Worm (Caenorhabditis elegans) whole organism, early embryonic: ENCODE data around the gene spe-51.
A peak's percentile ranks its signal among the peaks of the same experiment; 100 is the strongest.
"Not testable (repeated sequence)": the region's sequence is repeated elsewhere in the genome, so short reads cannot be mapped to it uniquely, and the experiment has no call there.

Source experiments
- ama-1 ChIP-seq: fragments of 150-350 bp; optimal IDR thresholded peaks from 2 replicates; lab custom pipeline; 2014
- scrt-1 ChIP-seq: fragments of 200-800 bp; sonication (Bioruptor generic); IDR thresholded peaks from 2 replicates; pipeline ENCODE4 v1.3.6; 2022; ENCODE audit warnings: missing genetic modification characterization, missing compliant biosample characterization
- sea-1 ChIP-seq: fragments of 200-800 bp; sonication (Bioruptor generic); conservative IDR thresholded peaks from 2 replicates; pipeline ENCODE4 v1.3.6; 2022; ENCODE audit warnings: missing genetic modification characterization, missing compliant biosample characterization

DNA sequence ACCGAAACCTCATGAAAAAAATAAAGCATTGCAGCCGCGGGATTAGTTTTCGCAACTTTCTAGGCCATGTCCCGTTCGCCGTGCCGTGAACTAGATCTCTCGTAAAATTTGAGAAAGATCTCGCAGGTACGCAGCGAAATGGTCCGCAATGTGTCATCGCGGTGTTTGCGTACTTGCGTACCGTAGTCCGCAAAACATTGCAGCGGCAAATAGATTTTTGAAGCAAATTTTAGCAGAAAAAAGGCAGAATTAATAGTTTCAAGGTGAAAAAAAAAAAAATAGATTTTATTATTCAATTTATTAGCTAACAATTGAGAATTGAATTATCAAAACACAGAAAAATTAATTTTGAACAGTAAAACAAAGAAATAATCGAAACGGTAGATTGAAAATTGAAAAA is 35.4 kb downstream of the spe-51 start:
- peak; percentile 67; the same call in 1 of the 2 replicates for TF ChIP-seq sea-1 (GFP tag; lab: Robert Waterston, UW)
- TF ChIP-seq scrt-1 (GFP tag; lab: Robert Waterston, UW), result peak; percentile 51; the same call in 1 of the 2 replicates
- TF ChIP-seq ama-1 (lab: Kevin White, UChicago), result not testable (repeated sequence)
